Worm (Caenorhabditis elegans) whole organism, L1 larva: ENCODE measurements around the gene C10C6.7.

Experiments
- blmp-1 ChIP-seq: fragments of 150-350 bp; optimal IDR thresholded peaks from 2 replicates; lab custom pipeline; 2014; ENCODE audit warnings: missing biosample characterization, missing genetic modification characterization
- ces-1 ChIP-seq: fragments of 150-350 bp; optimal IDR thresholded peaks from 2 replicates; lab custom pipeline; 2014; ENCODE audit warnings: missing biosample characterization, missing genetic modification reagents, missing genetic modification characterization
- hlh-17 ChIP-seq: fragments of 200-800 bp; sonication (Bioruptor generic); optimal IDR thresholded peaks from 2 replicates; lab custom pipeline; 2018; ENCODE audit warnings: missing genetic modification characterization, mild to moderate bottlenecking, missing compliant biosample characterization, moderate library complexity, borderline replicate concordance
- hpl-2 ChIP-seq: fragments of 150-350 bp; optimal IDR thresholded peaks from 2 replicates; lab custom pipeline; 2014; ENCODE audit warnings: missing biosample characterization, missing genetic modification reagents, missing genetic modification characterization
- jun-1 ChIP-seq: fragments of 150-350 bp; optimal IDR thresholded peaks from 2 replicates; lab custom pipeline; 2014; ENCODE audit warnings: missing biosample characterization, missing genetic modification reagents, missing genetic modification characterization
- lin-15B ChIP-seq: fragments of 150-350 bp; sonication (generic microtip); optimal IDR thresholded peaks from 3 replicates; lab custom pipeline; 2014; ENCODE audit warnings: missing biosample characterization, missing genetic modification characterization
- lin-39 ChIP-seq: fragments of 150-350 bp; optimal IDR thresholded peaks from 2 replicates; lab custom pipeline; 2014; ENCODE audit warnings: missing biosample characterization, missing genetic modification reagents, missing genetic modification characterization
- nhr-76 ChIP-seq: sonication (generic microtip); optimal IDR thresholded peaks from 2 replicates; lab custom pipeline; 2017; ENCODE audit warnings: missing biosample characterization, missing genetic modification characterization
- pag-3 ChIP-seq: sonication (generic microtip); optimal IDR thresholded peaks from 2 replicates; lab custom pipeline; 2017; ENCODE audit warnings: missing genetic modification characterization, mild to moderate bottlenecking, missing compliant biosample characterization, antibody characterized with exemption, borderline replicate concordance; ENCODE audit not compliant: insufficient read depth
- sox-4 ChIP-seq: sonication (generic microtip); optimal IDR thresholded peaks from 2 replicates; lab custom pipeline; 2016; ENCODE audit warnings: missing genetic modification characterization, missing compliant biosample characterization
- unc-86 ChIP-seq: sonication (generic microtip); optimal IDR thresholded peaks from 2 replicates; lab custom pipeline; 2016; ENCODE audit warnings: missing genetic modification characterization, missing compliant biosample characterization
- xbp-1 ChIP-seq: sonication (generic microtip); optimal IDR thresholded peaks from 2 replicates; lab custom pipeline; 2016; ENCODE audit warnings: missing genetic modification characterization, missing compliant biosample characterization
- zag-1 ChIP-seq: fragments of 150-350 bp; optimal IDR thresholded peaks from 2 replicates; lab custom pipeline; 2014; ENCODE audit warnings: missing biosample characterization, missing genetic modification characterization

- TF ChIP-seq sox-4 (tag; lab: Kevin White, UChicago) (no peak), nhr-76 (tag; lab: Kevin White, UChicago) (no peak), unc-86 (tag; lab: Kevin White, UChicago) (no peak), hlh-17 (no peak), hpl-2 (GFP tag; lab: Kevin White, UChicago) (no peak), lin-39 (tag; lab: Kevin White, UChicago) (no peak), lin-15B (tag; lab: Kevin White, UChicago) (no peak), zag-1 (tag; lab: Kevin White, UChicago) (no peak), pag-3 (tag; lab: Kevin White, UChicago) (no peak), xbp-1 (no peak), blmp-1 (tag; lab: Kevin White, UChicago) (no peak), jun-1 (tag; lab: Kevin White, UChicago) (no peak), ces-1 (no peak)
Measured at ce11 chrIV:11435761-11436160, 31.6 kb downstream of the C10C6.7 start.
